Worm (Caenorhabditis elegans) whole organism, L1 larva: ENCODE data around the gene Y45F10B.9.
"Not testable (repeated sequence)": the region's sequence is repeated elsewhere in the genome, so short reads cannot be mapped to it uniquely, and the experiment has no call there.

Experiments
- C16A3.4 ChIP-seq: fragments of 150-350 bp; optimal IDR thresholded peaks from 2 replicates; lab custom pipeline; 2014; ENCODE audit warnings: missing biosample characterization, missing genetic modification characterization
- aha-1 ChIP-seq: fragments of 150-350 bp; optimal IDR thresholded peaks from 2 replicates; lab custom pipeline; 2014; ENCODE audit warnings: missing biosample characterization, missing genetic modification characterization
- alr-1 ChIP-seq: fragments of 200-800 bp; sonication (Bioruptor generic); optimal IDR thresholded peaks from 2 replicates; lab custom pipeline; 2018; ENCODE audit warnings: borderline replicate concordance, mild to moderate bottlenecking, missing genetic modification characterization, missing compliant biosample characterization
- ama-1 ChIP-seq: fragments of 150-350 bp; optimal IDR thresholded peaks from 2 replicates; lab custom pipeline; 2014
- ceh-63 ChIP-seq: fragments of 200-800 bp; sonication (Bioruptor generic); optimal IDR thresholded peaks from 2 replicates; lab custom pipeline; 2018; ENCODE audit warnings: mild to moderate bottlenecking, missing genetic modification characterization, missing compliant biosample characterization
- ceh-90 ChIP-seq: sonication (generic microtip); optimal IDR thresholded peaks from 2 replicates; lab custom pipeline; 2016; ENCODE audit warnings: missing genetic modification characterization, missing compliant biosample characterization
- dpl-1 ChIP-seq, 3 experiments: fragments of 150-350 bp in 2 of 3; sonication (generic microtip) in 1 of 3; optimal IDR thresholded peaks; 2 replicates each; lab custom pipeline; 2014 to 2017; ENCODE audit warnings: missing biosample characterization in 3 of 3, missing genetic modification characterization in 3 of 3, missing genetic modification reagents in 3 of 3
- efl-1 ChIP-seq, 4 experiments: fragments of 150-350 bp; optimal IDR thresholded peaks in 3 of 4; peaks in 1 of 4; 1 replicate in 1 of 4; 2 replicates in 3 of 4; lab custom pipeline; 2014; ENCODE audit warnings: missing biosample characterization in 2 of 4, missing genetic modification characterization in 2 of 4, missing genetic modification reagents in 2 of 4
- efl-3 ChIP-seq: fragments of 200-800 bp; sonication (Bioruptor generic); optimal IDR thresholded peaks from 2 replicates; lab custom pipeline; 2018; ENCODE audit warnings: mild to moderate bottlenecking, missing genetic modification characterization, missing compliant biosample characterization
- egl-27 ChIP-seq, 2 experiments: fragments of 150-350 bp in 1 of 2; sonication (generic microtip); optimal IDR thresholded peaks; 3 replicates each; lab custom pipeline; 2017 to 2018; ENCODE audit warnings: missing biosample characterization in 2 of 2, missing genetic modification characterization in 2 of 2, missing genetic modification reagents in 2 of 2
- grh-1 ChIP-seq: fragments of 200-800 bp; sonication (Bioruptor generic); IDR thresholded peaks from 2 replicates; pipeline ENCODE4 v1.3.6; 2022; ENCODE audit warnings: missing genetic modification reagents, missing genetic modification characterization, missing compliant biosample characterization
- hlh-17 ChIP-seq: fragments of 200-800 bp; sonication (Bioruptor generic); optimal IDR thresholded peaks from 2 replicates; lab custom pipeline; 2018; ENCODE audit warnings: missing genetic modification characterization, mild to moderate bottlenecking, missing compliant biosample characterization, moderate library complexity, borderline replicate concordance
- hlh-4 ChIP-seq: sonication (generic microtip); optimal IDR thresholded peaks from 2 replicates; lab custom pipeline; 2016; ENCODE audit warnings: mild to moderate bottlenecking, missing genetic modification characterization, missing compliant biosample characterization
- hpl-2 ChIP-seq: fragments of 150-350 bp; optimal IDR thresholded peaks from 2 replicates; lab custom pipeline; 2014; ENCODE audit warnings: missing biosample characterization, missing genetic modification reagents, missing genetic modification characterization
- isw-1 ChIP-seq: fragments of 200-800 bp; sonication (Bioruptor generic); IDR thresholded peaks from 2 replicates; pipeline ENCODE4 v1.3.6; 2022; ENCODE audit warnings: missing genetic modification characterization, missing compliant biosample characterization
- lin-14 ChIP-seq: fragments of 200-800 bp; sonication (Bioruptor generic); optimal IDR thresholded peaks from 2 replicates; lab custom pipeline; 2018; ENCODE audit warnings: mild to moderate bottlenecking, missing genetic modification characterization, moderate library complexity, missing compliant biosample characterization
- lin-15B ChIP-seq: fragments of 150-350 bp; sonication (generic microtip); optimal IDR thresholded peaks from 3 replicates; lab custom pipeline; 2014; ENCODE audit warnings: missing biosample characterization, missing genetic modification characterization
- lin-39 ChIP-seq: fragments of 150-350 bp; optimal IDR thresholded peaks from 2 replicates; lab custom pipeline; 2014; ENCODE audit warnings: missing biosample characterization, missing genetic modification reagents, missing genetic modification characterization
- mdl-1 ChIP-seq, 2 experiments: fragments of 150-350 bp; optimal IDR thresholded peaks; 2 replicates each; lab custom pipeline; 2014 to 2017; ENCODE audit warnings: missing biosample characterization in 2 of 2, missing genetic modification characterization in 2 of 2, inconsistent platforms in 1 of 2
- mep-1 ChIP-seq: fragments of 150-350 bp; optimal IDR thresholded peaks from 2 replicates; lab custom pipeline; 2014; ENCODE audit warnings: missing biosample characterization, missing genetic modification characterization
- nhr-19 ChIP-seq: fragments of 200-800 bp; sonication (Bioruptor generic); conservative IDR thresholded peaks from 2 replicates; pipeline ENCODE4 v1.3.6; 2022; ENCODE audit warnings: missing genetic modification characterization, missing compliant biosample characterization
- nhr-71 ChIP-seq: sonication (generic microtip); optimal IDR thresholded peaks from 2 replicates; lab custom pipeline; 2016; ENCODE audit warnings: mild to moderate bottlenecking, missing genetic modification characterization, moderate library complexity, missing compliant biosample characterization
- nhr-77 ChIP-seq: fragments of 150-350 bp; optimal IDR thresholded peaks from 2 replicates; lab custom pipeline; 2014; ENCODE audit warnings: missing biosample characterization, missing genetic modification characterization
- nhr-85 ChIP-seq: sonication (generic microtip); peaks from one replicate; lab custom pipeline; 2016; ENCODE audit warnings: missing genetic modification characterization, inconsistent platforms, missing compliant biosample characterization
- nhr-90 ChIP-seq: sonication (generic microtip); optimal IDR thresholded peaks from 2 replicates; lab custom pipeline; 2016; ENCODE audit warnings: mild to moderate bottlenecking, missing genetic modification characterization, missing compliant biosample characterization; ENCODE audit not compliant: poor library complexity
- pax-3 ChIP-seq: fragments of 200-800 bp; sonication (Bioruptor generic); optimal IDR thresholded peaks from 2 replicates; lab custom pipeline; 2018; ENCODE audit warnings: mild to moderate bottlenecking, missing genetic modification characterization, moderate library complexity, missing compliant biosample characterization
- pqm-1 ChIP-seq: sonication (generic microtip); optimal IDR thresholded peaks from 3 replicates; lab custom pipeline; 2017; ENCODE audit warnings: missing biosample characterization, missing genetic modification characterization
- rnt-1 ChIP-seq: sonication (generic microtip); optimal IDR thresholded peaks from 2 replicates; lab custom pipeline; 2016; ENCODE audit warnings: mild to moderate bottlenecking, missing genetic modification characterization, moderate library complexity, missing compliant biosample characterization
- snu-23 ChIP-seq: sonication (generic microtip); optimal IDR thresholded peaks from 2 replicates; lab custom pipeline; 2016; ENCODE audit warnings: missing genetic modification characterization, missing compliant biosample characterization
- sox-4 ChIP-seq: sonication (generic microtip); optimal IDR thresholded peaks from 2 replicates; lab custom pipeline; 2016; ENCODE audit warnings: missing genetic modification characterization, missing compliant biosample characterization
- swsn-7 ChIP-seq: sonication (generic microtip); optimal IDR thresholded peaks from 2 replicates; lab custom pipeline; 2016; ENCODE audit warnings: missing genetic modification characterization, missing compliant biosample characterization
- unc-130 ChIP-seq: fragments of 150-350 bp; optimal IDR thresholded peaks from 2 replicates; lab custom pipeline; 2017; ENCODE audit warnings: missing biosample characterization, missing genetic modification characterization, inconsistent platforms
- unc-62 ChIP-seq: fragments of 150-350 bp; optimal IDR thresholded peaks from 2 replicates; lab custom pipeline; 2014; ENCODE audit warnings: missing biosample characterization, missing genetic modification reagents, missing genetic modification characterization
- unc-86 ChIP-seq: sonication (generic microtip); optimal IDR thresholded peaks from 2 replicates; lab custom pipeline; 2016; ENCODE audit warnings: missing genetic modification characterization, missing compliant biosample characterization
- xbp-1 ChIP-seq: sonication (generic microtip); optimal IDR thresholded peaks from 2 replicates; lab custom pipeline; 2016; ENCODE audit warnings: missing genetic modification characterization, missing compliant biosample characterization
- zip-4 ChIP-seq: fragments of 200-800 bp; sonication (Bioruptor generic); optimal IDR thresholded peaks from 2 replicates; lab custom pipeline; 2018; ENCODE audit warnings: mild to moderate bottlenecking, missing genetic modification characterization, moderate library complexity, missing compliant biosample characterization

Gene Y45F10B.9

DNA sequence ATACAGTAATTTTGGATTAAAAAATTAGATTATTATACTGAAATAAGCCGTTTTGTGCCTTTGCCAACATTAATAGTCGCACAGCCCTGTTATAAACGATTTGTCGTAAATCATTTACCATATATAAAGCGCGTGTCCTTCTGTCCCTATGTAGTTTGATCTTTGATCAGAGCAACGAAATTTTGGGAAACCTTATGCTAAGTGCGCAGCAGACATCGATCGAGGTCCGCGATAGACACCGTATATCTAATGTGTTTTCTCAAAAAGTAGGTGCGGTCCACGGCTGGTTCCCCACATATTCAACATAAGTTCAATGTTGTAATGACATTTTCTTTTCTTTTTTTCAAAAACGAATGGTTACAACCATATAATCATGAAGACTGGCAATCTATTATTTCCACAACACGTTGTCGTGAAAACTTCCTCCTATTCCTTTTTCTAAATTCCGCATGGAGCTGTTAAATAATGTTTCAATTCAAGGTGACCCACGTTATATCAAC lies 9.1 kb downstream of the Y45F10B.9 start, which contains the start of gene sru-9:
Gene sru-9 (plus strand): TSS at position 450 of the 500 bp plus-strand sequence.
- not testable (repeated sequence) for TF ChIP-seq grh-1 (GFP tag; lab: Robert Waterston, UW); isw-1; nhr-77 (tag; lab: Kevin White, UChicago)

ce11 chrIV:13587175-13587574 lies 10.5 kb downstream of the Y45F10B.9 start, which contains the start of gene Y45F10B.12:
TSS of gene Y45F10B.12 (plus strand) at chrIV:13587475.
- TF ChIP-seq lin-14 (GFP tag; lab: Kevin White, UChicago) = no peak
- TF ChIP-seq swsn-7 (tag; lab: Kevin White, UChicago) = no peak
- no peak for TF ChIP-seq lin-15B (tag; lab: Kevin White, UChicago)
- TF ChIP-seq alr-1 (tag; lab: Kevin White, UChicago) = no peak
- no peak for TF ChIP-seq ceh-63 (GFP tag; lab: Kevin White, UChicago)
- TF ChIP-seq hlh-17 = no peak
- TF ChIP-seq efl-3 (GFP tag; lab: Kevin White, UChicago) = no peak
- TF ChIP-seq unc-86 (tag; lab: Kevin White, UChicago) = no peak
- no peak for TF ChIP-seq C16A3.4 (tag; lab: Kevin White, UChicago)
- no peak for TF ChIP-seq unc-62 (GFP tag; lab: Kevin White, UChicago)
- TF ChIP-seq ama-1 (lab: Kevin White, UChicago) = no peak
- TF ChIP-seq dpl-1 (GFP tag; optimal IDR thresholded peaks at IDR 0.05; lab: Kevin White, UChicago) = no peak
- TF ChIP-seq lin-39 (tag; lab: Kevin White, UChicago) = no peak
- no peak for TF ChIP-seq nhr-90
- no peak for TF ChIP-seq mdl-1 (tag; optimal IDR thresholded peaks at IDR 0.05; lab: Kevin White, UChicago)
- no peak for TF ChIP-seq nhr-19 (GFP tag; lab: Robert Waterston, UW)
- no peak for TF ChIP-seq pax-3 (tag; lab: Kevin White, UChicago)
- TF ChIP-seq, all 84 proteins: peak for 0

DNA sequence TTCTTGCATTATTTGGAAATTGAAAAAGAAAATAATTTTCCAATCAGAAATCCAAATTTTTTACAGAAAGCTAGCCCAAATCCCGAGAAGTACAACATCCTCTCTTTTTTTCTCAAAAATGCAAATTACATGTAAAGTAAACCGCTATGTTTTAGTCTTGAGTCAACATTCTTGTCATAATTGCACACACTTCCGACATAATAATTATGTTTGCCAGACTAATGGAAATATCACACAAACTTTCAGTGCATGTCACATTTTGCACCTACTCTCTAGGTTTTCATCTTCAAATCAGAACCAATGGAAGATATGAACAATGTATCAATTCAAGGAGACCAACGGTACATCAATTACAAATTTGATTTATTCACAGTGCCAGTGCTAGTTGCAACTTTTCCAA lies 13.1 kb downstream of the Y45F10B.9 start, which contains the start of gene sru-11:
Gene sru-11 (plus strand): TSS at position 301 of the 400 bp plus-strand sequence.
- no peak for TF ChIP-seq snu-23 (GFP tag; lab: Kevin White, UChicago)
- no peak for TF ChIP-seq lin-15B (tag; lab: Kevin White, UChicago)
- no peak for TF ChIP-seq efl-1 (optimal IDR thresholded peaks at IDR 0.05; lab: Kevin White, UChicago)
- TF ChIP-seq efl-1 (GFP tag; optimal IDR thresholded peaks at IDR 0.05 in 1 of 2; lab: Kevin White, UChicago) = no peak
- no peak for TF ChIP-seq sox-4 (tag; lab: Kevin White, UChicago)
- TF ChIP-seq pax-3 (tag; lab: Kevin White, UChicago) = no peak
- no peak for TF ChIP-seq hlh-4 (tag; lab: Kevin White, UChicago)
- TF ChIP-seq nhr-85 = no peak
- no peak for TF ChIP-seq mep-1 (tag; lab: Kevin White, UChicago)
- TF ChIP-seq pqm-1 (tag; lab: Kevin White, UChicago) = no peak
- TF ChIP-seq zip-4 (GFP tag; lab: Kevin White, UChicago) = no peak
- no peak for TF ChIP-seq ama-1 (lab: Kevin White, UChicago)
- TF ChIP-seq ceh-90 (tag; lab: Kevin White, UChicago) = no peak
- TF ChIP-seq xbp-1 (tag; lab: Kevin White, UChicago) = no peak

DNA sequence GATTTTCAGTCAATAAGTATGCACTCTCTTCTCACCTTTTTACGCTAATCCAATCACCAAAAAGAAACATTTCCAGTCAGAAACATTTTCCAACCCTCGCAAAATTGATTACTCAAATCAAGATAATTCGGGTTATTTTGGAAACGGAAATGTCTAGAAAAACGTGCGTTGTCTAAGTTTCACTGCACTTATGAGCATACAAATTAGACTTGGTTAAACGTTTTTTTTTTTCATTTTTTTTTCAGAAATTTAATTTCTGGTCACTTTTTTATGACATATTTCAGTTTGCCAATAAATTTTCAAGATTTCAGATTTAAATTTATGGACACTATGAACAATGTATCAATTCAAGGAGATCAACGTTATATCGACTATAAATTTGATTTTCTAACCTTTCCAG lies 14.8 kb downstream of the Y45F10B.9 start, which contains the start of gene sru-12:
Gene sru-12 (plus strand): TSS at position 301 of the 400 bp plus-strand sequence.
- TF ChIP-seq hpl-2 (GFP tag; lab: Kevin White, UChicago) (no peak), aha-1 (tag; lab: Kevin White, UChicago) (no peak), unc-130 (no peak), nhr-71 (tag; lab: Kevin White, UChicago) (no peak), egl-27 (tag; optimal IDR thresholded peaks at IDR 0.05; lab: Kevin White, UChicago) (no peak), rnt-1 (tag; lab: Kevin White, UChicago) (no peak)
- TF ChIP-seq, all 84 proteins: peak for 0
